Fruit fly (Drosophila melanogaster) Kc167 (cell line): ENCODE measurements around the gene CG12288.

Source experiments
- insv ChIP-seq: fragments of >200 bp; optimal IDR thresholded peaks from 3 replicates; lab custom pipeline; 2018; ENCODE audit warnings: missing external identifiers
- psq ChIP-seq: fragments of >200 bp; optimal IDR thresholded peaks from 2 replicates; lab custom pipeline; 2017; ENCODE audit warnings: missing external identifiers
- ttk ChIP-seq: sonication (Bioruptor generic); optimal IDR thresholded peaks from 2 replicates; lab custom pipeline; 2017; ENCODE audit warnings: missing external identifiers

dm6 chr2L:16857131-16857530 is 44.9 kb downstream of the CG12288 start:
- TF ChIP-seq ttk (no peak), psq (lab: Kevin White, UChicago) (no peak), insv (lab: Kevin White, UChicago) (no peak)
